Fruit fly (Drosophila melanogaster) whole organism, adult: Measurements from ENCODE around the gene CG42813.

Source experiments
- CG11617 ChIP-seq: fragments of 200-800 bp; sonication (Bioruptor generic); optimal IDR thresholded peaks from 2 replicates; lab custom pipeline; 2017; ENCODE audit warnings: mild to moderate bottlenecking, missing biosample characterization, missing genetic modification reagents, missing genetic modification characterization
- CG12768 ChIP-seq: fragments of 200-800 bp; sonication (Bioruptor generic); optimal IDR thresholded peaks from 2 replicates; lab custom pipeline; 2017; ENCODE audit warnings: missing biosample characterization, missing genetic modification characterization, mild to moderate bottlenecking, moderate library complexity, missing genetic modification reagents
- CG14711 ChIP-seq: fragments of 200-800 bp; sonication (Bioruptor generic); optimal IDR thresholded peaks from 2 replicates; lab custom pipeline; 2018; ENCODE audit warnings: missing biosample characterization, mild to moderate bottlenecking, missing genetic modification characterization, moderate library complexity
- CG1620 ChIP-seq: fragments of 200-800 bp; sonication (Bioruptor generic); optimal IDR thresholded peaks from 2 replicates; lab custom pipeline; 2016; ENCODE audit warnings: missing biosample characterization, missing genetic modification characterization
- CG33017 ChIP-seq: fragments of 200-800 bp; sonication (Bioruptor generic); optimal IDR thresholded peaks from 2 replicates; lab custom pipeline; 2018; ENCODE audit warnings: missing biosample characterization, mild to moderate bottlenecking, missing genetic modification characterization, moderate library complexity
- CG5204 ChIP-seq: fragments of 200-800 bp; sonication (Bioruptor generic); optimal IDR thresholded peaks from 2 replicates; lab custom pipeline; 2016; ENCODE audit warnings: missing biosample characterization, missing genetic modification characterization
- CG7045 ChIP-seq: fragments of 200-800 bp; sonication (Bioruptor generic); optimal IDR thresholded peaks from 2 replicates; lab custom pipeline; 2017; ENCODE audit warnings: missing biosample characterization, mild to moderate bottlenecking, missing genetic modification characterization
- CG7101 ChIP-seq: fragments of 200-800 bp; sonication (Bioruptor generic); optimal IDR thresholded peaks from 2 replicates; lab custom pipeline; 2018; ENCODE audit warnings: missing biosample characterization, mild to moderate bottlenecking, missing genetic modification characterization, moderate library complexity
- Clk ChIP-seq: fragments of 200-800 bp; sonication (Bioruptor generic); optimal IDR thresholded peaks from 2 replicates; lab custom pipeline; 2017; ENCODE audit warnings: missing biosample characterization, missing genetic modification characterization
- Crg-1 ChIP-seq: fragments of 200-800 bp; sonication (Bioruptor generic); optimal IDR thresholded peaks from 2 replicates; lab custom pipeline; 2016; ENCODE audit warnings: missing biosample characterization, missing genetic modification characterization
- Hr96 ChIP-seq: fragments of 200-800 bp; sonication (Bioruptor generic); optimal IDR thresholded peaks from 2 replicates; lab custom pipeline; 2016; ENCODE audit warnings: missing biosample characterization, missing genetic modification characterization
- Mnt ChIP-seq: fragments of 200-800 bp; sonication (Bioruptor generic); optimal IDR thresholded peaks from 2 replicates; lab custom pipeline; 2016; ENCODE audit warnings: missing biosample characterization, mild to moderate bottlenecking, missing genetic modification characterization
- bab1 ChIP-seq: fragments of 200-800 bp; sonication (Bioruptor generic); optimal IDR thresholded peaks from 3 replicates; lab custom pipeline; 2019; ENCODE audit warnings: missing biosample characterization, mild to moderate bottlenecking, missing genetic modification characterization, moderate library complexity
- cic ChIP-seq: fragments of 200-800 bp; sonication (Bioruptor generic); optimal IDR thresholded peaks from 2 replicates; lab custom pipeline; 2017; ENCODE audit warnings: missing biosample characterization, mild to moderate bottlenecking, missing genetic modification characterization, moderate library complexity
- cnc ChIP-seq, 2 experiments: fragments of >200 bp; optimal IDR thresholded peaks; 2 replicates each; lab custom pipeline; 2017
- kay ChIP-seq: fragments of 200-800 bp; sonication (Bioruptor generic); peaks from one replicate; lab custom pipeline; 2016; ENCODE audit warnings: missing biosample characterization, missing genetic modification characterization, borderline replicate concordance
- ovo ChIP-seq: fragments of 200-800 bp; sonication (Bioruptor generic); optimal IDR thresholded peaks from 2 replicates; lab custom pipeline; 2016; ENCODE audit warnings: missing biosample characterization, missing genetic modification characterization
- pad ChIP-seq: fragments of 200-800 bp; sonication (Bioruptor generic); optimal IDR thresholded peaks from 3 replicates; lab custom pipeline; 2017; ENCODE audit warnings: missing biosample characterization, missing genetic modification characterization, mild to moderate bottlenecking, moderate library complexity, missing genetic modification reagents
- tj ChIP-seq: fragments of 200-800 bp; sonication (Bioruptor generic); optimal IDR thresholded peaks from 3 replicates; lab custom pipeline; 2017; ENCODE audit warnings: missing biosample characterization, mild to moderate bottlenecking, missing genetic modification characterization, moderate library complexity
- toe ChIP-seq: fragments of 200-800 bp; sonication (Bioruptor generic); optimal IDR thresholded peaks from 2 replicates; lab custom pipeline; 2016; ENCODE audit warnings: missing biosample characterization, missing genetic modification characterization

CG42813 gene

DNA sequence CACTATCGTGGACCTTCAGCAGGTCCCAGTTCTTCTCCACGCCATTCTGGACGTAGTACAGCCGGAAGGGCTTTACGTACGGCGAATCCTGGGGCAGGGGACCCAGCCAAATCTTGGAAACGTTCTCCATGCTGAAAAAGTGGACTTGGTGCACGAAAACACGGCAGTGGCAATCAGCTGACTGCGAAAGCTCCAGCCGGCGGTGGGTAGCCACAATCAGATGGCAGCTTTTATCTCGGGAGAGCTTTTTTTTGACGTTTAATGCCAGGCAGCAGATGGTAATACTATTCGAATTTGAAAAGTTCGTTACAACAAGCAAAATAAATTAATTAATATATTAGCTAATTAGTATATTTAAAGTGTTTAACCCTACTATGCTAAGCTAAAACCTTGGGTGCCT is at the start of gene CG42813:
Gene CG42813 (minus strand): TSS at position 220 of the 400 bp plus-strand sequence.
- no peak for TF ChIP-seq pad (GFP tag; lab: Kevin White, UChicago)
- peak; percentile 11 for TF ChIP-seq CG14711 (tag; lab: Kevin White, UChicago)
- TF ChIP-seq bab1 (GFP tag; lab: Kevin White, UChicago), result peak; percentile 82
- TF ChIP-seq Mnt (GFP tag; lab: Kevin White, UChicago), result no peak
- no peak for TF ChIP-seq CG7101

DNA sequence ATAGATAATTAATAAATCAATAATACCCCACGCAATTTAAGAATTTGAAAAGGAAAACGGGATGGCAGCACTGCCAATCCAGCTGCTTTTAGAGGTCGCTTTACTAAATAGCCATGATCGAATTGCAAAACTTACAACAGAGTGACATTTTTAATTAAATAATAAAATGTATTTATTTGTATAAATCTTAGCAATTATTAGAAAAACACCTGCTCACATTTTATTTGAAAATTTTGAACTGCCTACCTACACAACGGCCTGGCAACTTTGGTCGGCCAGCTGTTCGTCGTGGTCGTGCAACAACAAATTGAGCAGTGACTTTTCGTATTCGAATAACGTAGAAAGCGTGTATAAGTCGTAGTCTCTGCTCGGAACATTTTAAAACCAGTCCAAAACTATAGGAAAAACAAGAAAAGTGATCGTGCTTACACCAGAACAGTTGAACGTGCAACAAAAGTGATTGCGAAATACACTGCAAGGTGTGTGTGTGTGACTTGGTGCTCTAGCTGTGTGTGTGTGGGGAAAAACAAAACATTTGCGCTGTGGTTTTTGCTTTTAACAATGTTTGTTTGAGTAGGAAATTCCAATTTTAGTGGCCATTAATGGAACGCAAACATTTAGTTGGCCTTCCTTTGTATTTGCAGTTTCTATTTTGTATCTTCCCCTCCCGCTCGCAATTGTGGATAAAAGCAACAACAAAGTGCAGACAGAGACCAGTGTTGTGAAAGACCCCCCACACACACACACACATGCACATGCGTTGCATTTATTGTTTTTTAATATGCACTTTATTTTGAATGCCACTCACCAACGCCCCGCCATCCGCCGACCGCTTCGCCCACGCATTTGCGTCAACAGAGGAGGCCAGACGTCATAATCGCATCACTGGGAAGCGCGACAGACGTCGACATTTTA is 46.4 kb upstream of the CG42813 start, which contains the start of gene CG5938:
Gene CG5938 (plus strand): TSS at position 262 of the 915 bp plus-strand sequence.
- peak; percentile 58 for TF ChIP-seq CG14711 (tag; lab: Kevin White, UChicago)
- peak; percentile 24 for TF ChIP-seq tj (GFP tag; lab: Kevin White, UChicago)
- no peak for TF ChIP-seq cnc (optimal IDR thresholded peaks at IDR 0.05; lab: Kevin White, UChicago)
- TF ChIP-seq CG12768 (GFP tag; lab: Kevin White, UChicago), result peak; percentile 72
- TF ChIP-seq Mnt (GFP tag; lab: Kevin White, UChicago), result peak; percentile 40
- TF ChIP-seq Crg-1 (GFP tag; lab: Kevin White, UChicago), result no peak
- no peak for TF ChIP-seq kay
- TF ChIP-seq bab1 (GFP tag; lab: Kevin White, UChicago), result no peak
- TF ChIP-seq CG1620 (GFP tag; lab: Kevin White, UChicago), result no peak
- TF ChIP-seq Clk (GFP tag; lab: Kevin White, UChicago), result no peak
- peak; percentile 36 for TF ChIP-seq CG11617 (GFP tag; lab: Kevin White, UChicago)
- TF ChIP-seq CG33017 (tag; lab: Kevin White, UChicago), result peak; percentile 12
- peak; percentile 78 for TF ChIP-seq cic (GFP tag; lab: Kevin White, UChicago)
- peak; percentile 22 for TF ChIP-seq CG7101
- TF ChIP-seq CG5204, result no peak
- peak; percentile 16 for TF ChIP-seq CG7045 (GFP tag; lab: Kevin White, UChicago)
- TF ChIP-seq pad (GFP tag; lab: Kevin White, UChicago), result peak; percentile 64
- TF ChIP-seq Hr96 (GFP tag; lab: Kevin White, UChicago), result no peak
- TF ChIP-seq ovo (GFP tag; lab: Kevin White, UChicago), result peak; percentile 20
- TF ChIP-seq toe (GFP tag; lab: Kevin White, UChicago), result peak; percentile 36

DNA sequence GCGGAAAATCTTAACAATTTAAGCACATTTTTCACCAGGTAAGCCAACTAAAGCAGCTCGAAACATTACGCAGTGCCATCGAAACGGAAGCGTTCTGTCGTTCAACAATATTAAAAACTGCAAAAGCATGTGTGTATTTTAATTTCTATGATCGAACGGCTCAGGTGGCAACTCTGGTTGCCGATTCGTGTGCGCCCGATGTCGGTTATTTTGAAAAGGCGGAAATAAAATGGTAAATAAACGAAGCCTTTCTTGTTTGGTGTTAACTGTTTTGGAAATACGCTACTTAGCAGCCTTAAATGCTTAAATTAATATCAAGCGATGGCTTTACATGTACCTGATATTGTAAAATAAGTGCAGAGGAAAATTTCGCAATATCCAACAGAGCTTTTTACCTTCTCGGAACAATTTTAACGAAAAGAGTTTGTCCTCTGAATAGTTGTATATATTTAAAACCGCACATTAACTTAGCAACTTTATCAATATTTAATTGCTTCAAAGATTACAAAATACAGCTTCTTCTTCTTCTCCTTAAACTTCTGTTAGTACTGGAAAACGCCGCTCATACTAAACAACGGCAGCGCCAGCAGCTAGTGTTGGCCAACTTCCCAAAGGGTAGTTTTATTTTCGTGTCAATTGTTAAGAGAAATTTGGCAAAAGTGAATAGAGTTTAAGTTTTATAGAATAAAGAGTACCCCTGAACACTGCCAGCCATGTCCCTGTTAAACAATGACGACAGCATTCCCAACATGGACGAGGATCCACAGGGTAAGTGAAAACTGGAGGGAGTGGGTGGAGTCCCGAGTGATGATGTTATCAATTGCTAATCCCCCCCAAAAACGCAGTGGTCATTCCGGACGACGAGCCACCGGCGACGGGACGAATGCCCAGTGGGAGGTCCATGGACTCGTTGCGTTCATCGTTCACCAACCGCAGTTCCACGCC is 45.0 kb upstream of the CG42813 start, which contains the start of gene CG5934:
Gene CG5934 (plus strand): TSS at position 588 of the 945 bp plus-strand sequence.
- TF ChIP-seq bab1 (GFP tag; lab: Kevin White, UChicago) (no peak), CG1620 (GFP tag; lab: Kevin White, UChicago) (peak; percentile 86), Clk (GFP tag; lab: Kevin White, UChicago) (peak; percentile 1), toe (GFP tag; lab: Kevin White, UChicago) (peak; percentile 36), cic (GFP tag; lab: Kevin White, UChicago) (peak; percentile 33), Crg-1 (GFP tag; lab: Kevin White, UChicago) (peak; percentile 82), Mnt (GFP tag; lab: Kevin White, UChicago) (peak; percentile 64), pad (GFP tag; lab: Kevin White, UChicago) (peak; percentile 64), cnc (optimal IDR thresholded peaks at IDR 0.05; lab: Kevin White, UChicago) (no peak), Hr96 (GFP tag; lab: Kevin White, UChicago) (peak; percentile 71), CG7045 (GFP tag; lab: Kevin White, UChicago) (peak; percentile 30), tj (GFP tag; lab: Kevin White, UChicago) (no peak), CG5204 (no peak), CG14711 (tag; lab: Kevin White, UChicago) (peak; percentile 80), CG7101 (peak; percentile 65), CG33017 (tag; lab: Kevin White, UChicago) (peak; percentile 21), ovo (GFP tag; lab: Kevin White, UChicago) (no peak), CG11617 (GFP tag; lab: Kevin White, UChicago) (peak; percentile 18), kay (no peak), CG12768 (GFP tag; lab: Kevin White, UChicago) (peak; percentile 71)

DNA sequence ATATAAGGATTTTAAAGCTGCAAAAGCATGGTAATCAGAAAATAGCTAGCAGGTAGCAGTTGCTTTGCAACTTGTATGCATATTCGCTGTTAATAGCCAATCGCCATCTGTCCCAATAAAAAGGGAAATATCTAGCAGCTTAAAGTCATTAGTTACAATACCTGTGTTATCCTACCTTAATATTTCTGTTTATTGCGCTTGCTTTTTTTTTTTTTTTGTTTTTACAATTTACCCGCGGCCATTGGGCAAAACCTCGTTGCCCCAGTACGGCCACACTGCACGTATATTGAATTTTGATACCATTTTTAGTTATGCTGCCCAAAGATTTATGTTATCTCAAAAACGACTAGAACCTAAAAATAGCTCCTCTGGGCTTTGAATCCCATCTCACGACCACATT is 43.9 kb upstream of the CG42813 start:
- no peak for TF ChIP-seq tj (GFP tag; lab: Kevin White, UChicago)
- TF ChIP-seq Clk (GFP tag; lab: Kevin White, UChicago), result no peak
- TF ChIP-seq kay, result no peak
- TF ChIP-seq cnc (optimal IDR thresholded peaks at IDR 0.05; lab: Kevin White, UChicago), result no peak
- TF ChIP-seq CG11617 (GFP tag; lab: Kevin White, UChicago), result no peak
- TF ChIP-seq CG1620 (GFP tag; lab: Kevin White, UChicago), result no peak
- TF ChIP-seq CG14711 (tag; lab: Kevin White, UChicago), result no peak
- TF ChIP-seq Hr96 (GFP tag; lab: Kevin White, UChicago), result no peak
- no peak for TF ChIP-seq CG7101
- no peak for TF ChIP-seq cic (GFP tag; lab: Kevin White, UChicago)
- no peak for TF ChIP-seq Crg-1 (GFP tag; lab: Kevin White, UChicago)
- no peak for TF ChIP-seq CG12768 (GFP tag; lab: Kevin White, UChicago)
- no peak for TF ChIP-seq ovo (GFP tag; lab: Kevin White, UChicago)
- TF ChIP-seq CG5204, result no peak
- no peak for TF ChIP-seq CG7045 (GFP tag; lab: Kevin White, UChicago)
- TF ChIP-seq bab1 (GFP tag; lab: Kevin White, UChicago), result no peak
- TF ChIP-seq toe (GFP tag; lab: Kevin White, UChicago), result no peak
- no peak for TF ChIP-seq pad (GFP tag; lab: Kevin White, UChicago)
